Worm (Caenorhabditis elegans): ENCODE measurements around the gene pho-8.

ce11 chrV:11819451-11819850, 14.0 kb upstream of the pho-8 start:
- TF ChIP-seq med-1 (GFP tag; optimal IDR thresholded peaks at IDR 0.05; ENCODE audit: insufficient read depth) = no peak
- TF ChIP-seq cog-1 (tag; optimal IDR thresholded peaks at IDR 0.05) = no peak
- TF ChIP-seq flt-1 (GFP tag; IDR thresholded peaks at IDR 0.05) = no peak
- no peak for TF ChIP-seq tab-1 (GFP tag; IDR thresholded peaks at IDR 0.05)
- no peak for TF ChIP-seq T22C8.4 (GFP tag; IDR thresholded peaks at IDR 0.05)
- no peak for TF ChIP-seq klf-2 (GFP tag; conservative IDR thresholded peaks at IDR 0.05)
- TF ChIP-seq ztf-23 (GFP tag; IDR thresholded peaks at IDR 0.05) = no peak

All from whole organism, midembryonic.